Fruit fly (Drosophila melanogaster): ENCODE results near the gene Zasp67.

Gene Zasp67

DNA sequence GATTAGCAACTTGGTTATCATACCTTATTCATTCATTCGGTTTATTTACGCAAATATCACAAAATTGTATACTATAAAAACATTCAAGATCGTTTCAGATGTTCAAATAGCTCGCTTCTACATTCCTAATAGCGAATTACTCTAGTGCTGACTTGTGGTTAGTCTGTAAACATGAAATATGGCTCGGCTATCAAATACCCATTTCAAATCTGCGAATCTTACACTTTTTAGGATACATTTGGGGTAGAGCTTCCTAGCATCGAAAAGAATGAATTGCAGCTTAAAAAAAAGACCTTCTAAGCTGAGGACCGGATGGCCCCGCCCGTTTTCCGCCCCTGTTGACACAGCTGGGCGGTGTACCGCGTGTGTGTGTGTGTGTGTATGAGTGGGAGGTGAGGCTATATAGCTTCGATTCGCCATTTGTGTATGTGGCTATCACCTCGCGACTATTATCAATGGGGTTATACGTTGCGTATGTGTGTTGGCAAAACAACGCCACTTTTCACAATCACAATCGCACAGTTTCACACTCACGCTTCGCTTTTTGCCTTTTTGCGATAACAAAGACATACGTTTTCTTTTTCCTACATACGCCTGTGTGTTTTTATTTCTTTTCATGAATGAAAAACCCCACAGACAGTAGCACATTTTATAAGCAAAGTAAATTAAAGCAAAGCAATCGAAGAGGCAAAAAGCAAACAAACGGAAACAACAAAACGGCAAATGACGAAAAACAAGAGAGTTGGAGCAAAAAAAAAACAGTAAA, 49.3 kb upstream of the Zasp67 start (continued):
- TF ChIP-seq nerfin-2 (GFP tag; IDR thresholded peaks at IDR 0.05; ENCODE audit: partially characterized antibody), result no peak
- TF ChIP-seq BEAF-32 (GFP tag; optimal IDR thresholded peaks at IDR 0.05), result no peak
- no peak for TF ChIP-seq Optix (GFP tag; IDR thresholded peaks at IDR 0.05)
- TF ChIP-seq Dbx (GFP tag; IDR thresholded peaks at IDR 0.05), result peak; percentile 37; the same call in 1 of the 3 replicates
- no peak for TF ChIP-seq Gug (GFP tag; IDR thresholded peaks at IDR 0.05)
- no peak for TF ChIP-seq Mes4 (GFP tag; optimal IDR thresholded peaks at IDR 0.05)
- TF ChIP-seq CG15073 (GFP tag; optimal IDR thresholded peaks at IDR 0.05), result no peak
- no peak for TF ChIP-seq unc-4 (GFP tag; IDR thresholded peaks at IDR 0.05; ENCODE audit: partially characterized antibody)
- TF ChIP-seq CG4617 (GFP tag; optimal IDR thresholded peaks at IDR 0.05; ENCODE audit: borderline replicate concordance), result no peak
- no peak for TF ChIP-seq CG17829 (tag; optimal IDR thresholded peaks at IDR 0.05)
- no peak for TF ChIP-seq slou (GFP tag; optimal IDR thresholded peaks at IDR 0.05)
- TF ChIP-seq bsh (GFP tag; optimal IDR thresholded peaks at IDR 0.05), result peak in 1 of 2 experiments; percentile 51
- no peak for TF ChIP-seq dm (GFP tag; optimal IDR thresholded peaks at IDR 0.05)
- TF ChIP-seq CG2889 (GFP tag; IDR thresholded peaks at IDR 0.05), result no peak
- TF ChIP-seq ase (GFP tag; IDR thresholded peaks at IDR 0.05), result no peak
- no peak for TF ChIP-seq zf30C (GFP tag; optimal IDR thresholded peaks at IDR 0.05)
- TF ChIP-seq zen (tag; optimal IDR thresholded peaks at IDR 0.05), result no peak
- TF ChIP-seq dan (GFP tag; IDR thresholded peaks at IDR 0.05), result no peak
- TF ChIP-seq eve (GFP tag; optimal IDR thresholded peaks at IDR 0.05), result no peak
- no peak for TF ChIP-seq Awh (GFP tag; IDR thresholded peaks at IDR 0.05)
- peak; percentile 32 for TF ChIP-seq sug (tag; optimal IDR thresholded peaks at IDR 0.05)
- no peak for TF ChIP-seq CG5953 (GFP tag; IDR thresholded peaks at IDR 0.05)
- TF ChIP-seq CG1603 (tag; optimal IDR thresholded peaks at IDR 0.05), result no peak
- no peak for TF ChIP-seq Dek (tag; optimal IDR thresholded peaks at IDR 0.05)
- TF ChIP-seq CG9609 (GFP tag; optimal IDR thresholded peaks at IDR 0.05), result no peak
- no peak for TF ChIP-seq CG9876 (GFP tag; optimal IDR thresholded peaks at IDR 0.05)
- no peak for TF ChIP-seq odd (GFP tag; optimal IDR thresholded peaks at IDR 0.05)
- no peak for TF ChIP-seq CG6791 (GFP tag; IDR thresholded peaks at IDR 0.05; ENCODE audit: partially characterized antibody)
- 0 out of 3 replicates have a peak, but pooled peaks have one; percentile 15 for TF ChIP-seq dysf (GFP tag; IDR thresholded peaks at IDR 0.05)
- TF ChIP-seq CG4282 (GFP tag; optimal IDR thresholded peaks at IDR 0.05), result no peak
- no peak for TF ChIP-seq luna (GFP tag; optimal IDR thresholded peaks at IDR 0.05)
- TF ChIP-seq bbx (GFP tag; IDR thresholded peaks at IDR 0.05; ENCODE audit: partially characterized antibody), result no peak
- TF ChIP-seq lmd (GFP tag; IDR thresholded peaks at IDR 0.05), result no peak
- TF ChIP-seq tx (GFP tag; optimal IDR thresholded peaks at IDR 0.05), result no peak
- TF ChIP-seq Dfd (GFP tag; optimal IDR thresholded peaks at IDR 0.05), result no peak
- no peak for TF ChIP-seq CG31388 (GFP tag; optimal IDR thresholded peaks at IDR 0.05)
- TF ChIP-seq inv (GFP tag; IDR thresholded peaks at IDR 0.05; ENCODE audit: partially characterized antibody), result peak; percentile 55
- TF ChIP-seq bowl (GFP tag; IDR thresholded peaks at IDR 0.05), result no peak
- 0 out of 2 replicates have a peak, but pooled peaks have one; percentile 21 for TF ChIP-seq Drgx (GFP tag; IDR thresholded peaks at IDR 0.05)
- TF ChIP-seq CG18764 (GFP tag; optimal IDR thresholded peaks at IDR 0.05), result no peak
- TF ChIP-seq CG12299 (tag; optimal IDR thresholded peaks at IDR 0.05), result no peak
- 0 out of 2 replicates have a peak, but pooled peaks have one; percentile 14 for TF ChIP-seq sob (GFP tag; IDR thresholded peaks at IDR 0.05)
- TF ChIP-seq mam (GFP tag; optimal IDR thresholded peaks at IDR 0.05), result no peak
- TF ChIP-seq GATAe (GFP tag; conservative IDR thresholded peaks at IDR 0.05), result no peak; the same call in 1 of the 2 replicates
- TF ChIP-seq CG12155 (GFP tag; optimal IDR thresholded peaks at IDR 0.05), result no peak
- no peak for TF ChIP-seq fd64A (GFP tag; optimal IDR thresholded peaks at IDR 0.05)
- no peak for TF ChIP-seq CG7786 (GFP tag; optimal IDR thresholded peaks at IDR 0.05)
- no peak for TF ChIP-seq CTCF (GFP tag; optimal IDR thresholded peaks at IDR 0.05)
- no peak for TF ChIP-seq CG17568 (GFP tag; optimal IDR thresholded peaks at IDR 0.05)
- TF ChIP-seq Rfx (GFP tag; IDR thresholded peaks at IDR 0.05), result peak; percentile 23; the same call in 1 of the 2 replicates
- no peak for TF ChIP-seq fru (optimal IDR thresholded peaks at IDR 0.05)

Measured in whole organism, embryonic.